Worm (Caenorhabditis elegans): ENCODE data around the gene Y57G11C.499.

Gene Y57G11C.499

ce11 chrIV:14766382-14766781, 11.6 kb upstream of the Y57G11C.499 start, which contains the start of gene vti-1:
TSS of gene vti-1 (minus strand) at chrIV:14766665.
- no peak for TF ChIP-seq hlh-26 (GFP tag; conservative IDR thresholded peaks at IDR 0.05)
- no peak for TF ChIP-seq nfya-1 (tag; optimal IDR thresholded peaks at IDR 0.05; ENCODE audit: borderline replicate concordance, insufficient read depth)
- no peak for TF ChIP-seq ceh-91 (GFP tag; IDR thresholded peaks at IDR 0.05)
- TF ChIP-seq snpc-4 (GFP tag; optimal IDR thresholded peaks at IDR 0.05): no peak
- peak in 2 of 4 experiments; percentile 3 to 82 for TF ChIP-seq snpc-4 (tag; optimal IDR thresholded peaks at IDR 0.05)
- TF ChIP-seq ceh-100 (GFP tag; IDR thresholded peaks at IDR 0.05): no peak
- TF ChIP-seq egrh-3 (GFP tag; IDR thresholded peaks at IDR 0.05): no peak
- no peak for TF ChIP-seq dox-1 (GFP tag; IDR thresholded peaks at IDR 0.05)
- no peak for TF ChIP-seq ZK185.1 (tag; optimal IDR thresholded peaks at IDR 0.05; ENCODE audit: poor library complexity, severe bottlenecking)
- TF ChIP-seq B0336.3 (GFP tag; IDR thresholded peaks at IDR 0.05): no peak
- TF ChIP-seq nhr-80 (tag; optimal IDR thresholded peaks at IDR 0.05): no peak
- TF ChIP-seq ztf-18 (tag; optimal IDR thresholded peaks at IDR 0.05): no peak
- no peak for TF ChIP-seq lag-1 (GFP tag; IDR thresholded peaks at IDR 0.05)
- TF ChIP-seq ceh-58 (GFP tag; IDR thresholded peaks at IDR 0.05): no peak
- TF ChIP-seq bed-1 (GFP tag; IDR thresholded peaks at IDR 0.05): no peak
- no peak for TF ChIP-seq F23B12.7 (tag; optimal IDR thresholded peaks at IDR 0.05; ENCODE audit: insufficient read depth)
- TF ChIP-seq F10E7.11 (tag; optimal IDR thresholded peaks at IDR 0.05): no peak
- no peak for TF ChIP-seq snpc-1.1 (tag; optimal IDR thresholded peaks at IDR 0.05; ENCODE audit: insufficient read depth)
- TF ChIP-seq D2030.7 (GFP tag; IDR thresholded peaks at IDR 0.05): 0 out of 2 replicates have a peak, but pooled peaks have one; percentile 14
- no peak for TF ChIP-seq hmg-20 (GFP tag; IDR thresholded peaks at IDR 0.05)
- no peak for TF ChIP-seq sea-2 (GFP tag; IDR thresholded peaks at IDR 0.05)
- TF ChIP-seq aptf-2 (GFP tag; conservative IDR thresholded peaks at IDR 0.05): no peak
- TF ChIP-seq T26A5.8 (tag; optimal IDR thresholded peaks at IDR 0.05): no peak
- peak; percentile 6; the same call in 1 of the 2 replicates for TF ChIP-seq madf-6 (GFP tag; IDR thresholded peaks at IDR 0.05)
- no peak for TF ChIP-seq madf-10 (tag; optimal IDR thresholded peaks at IDR 0.05)
- 0 out of 2 replicates have a peak, but pooled peaks have one; percentile 34 for TF ChIP-seq mcd-1 (GFP tag; IDR thresholded peaks at IDR 0.05)
- TF ChIP-seq B0019.2 (GFP tag; conservative IDR thresholded peaks at IDR 0.05): no peak
- no peak for TF ChIP-seq nfyb-1 (GFP tag; IDR thresholded peaks at IDR 0.05)
- TF ChIP-seq B0261.1 (tag; optimal IDR thresholded peaks at IDR 0.05): no peak
- TF ChIP-seq ztf-22 (GFP tag; optimal IDR thresholded peaks at IDR 0.05): no peak
- TF ChIP-seq attf-6 (GFP tag; IDR thresholded peaks at IDR 0.05): peak; percentile 87
- TF ChIP-seq F57C9.4 (tag; optimal IDR thresholded peaks at IDR 0.05): no peak
- no peak for TF ChIP-seq T07F8.4 (tag; optimal IDR thresholded peaks at IDR 0.05)
- no peak for TF ChIP-seq hsf-1 (GFP tag; IDR thresholded peaks at IDR 0.05)
- TF ChIP-seq Y79H2A.3 (GFP tag; conservative IDR thresholded peaks at IDR 0.05): no peak
- TF ChIP-seq nfya-2 (GFP tag; IDR thresholded peaks at IDR 0.05): no peak
- TF ChIP-seq dpl-1 (GFP tag; optimal IDR thresholded peaks at IDR 0.05): no peak
- no peak for TF ChIP-seq akir-1 (GFP tag; optimal IDR thresholded peaks at IDR 0.05)
- TF ChIP-seq nhr-179 (tag; optimal IDR thresholded peaks at IDR 0.05): no peak
- no peak for TF ChIP-seq ceh-79 (tag; optimal IDR thresholded peaks at IDR 0.05)
- TF ChIP-seq let-526 (GFP tag; IDR thresholded peaks at IDR 0.05): no peak
- TF ChIP-seq lin-35 (GFP tag; optimal IDR thresholded peaks at IDR 0.05): no peak
- no peak for TF ChIP-seq tbx-9 (tag; optimal IDR thresholded peaks at IDR 0.05; ENCODE audit: borderline replicate concordance)
- no peak for TF ChIP-seq aptf-3 (GFP tag; IDR thresholded peaks at IDR 0.05)
- TF ChIP-seq ekl-4 (GFP tag; IDR thresholded peaks at IDR 0.05): peak; percentile 47; the same call in 1 of the 2 replicates
- no peak for TF ChIP-seq F55B11.4 (tag; optimal IDR thresholded peaks at IDR 0.05; ENCODE audit: borderline replicate concordance, insufficient read depth)
- no peak for TF ChIP-seq sptf-2 (GFP tag; optimal IDR thresholded peaks at IDR 0.05)
- no peak for TF ChIP-seq lin-40 (tag; optimal IDR thresholded peaks at IDR 0.05)
- no peak for TF ChIP-seq madf-3 (GFP tag; IDR thresholded peaks at IDR 0.05)

All from whole organism, young adult.